Fruit fly (Drosophila melanogaster) whole organism, embryonic: ENCODE data around the gene CG43093.

ENCODE experiments used
- Aef1 ChIP-seq: fragments of 200-800 bp; sonication (Bioruptor generic); IDR thresholded peaks from 3 replicates; pipeline ENCODE4 v1.3.6; 2022; ENCODE audit warnings: missing biosample characterization, missing genetic modification characterization
- CG10267 ChIP-seq: fragments of 200-800 bp; sonication (Bioruptor generic); optimal IDR thresholded peaks from 2 replicates; lab custom pipeline; 2018; ENCODE audit warnings: missing biosample characterization, mild to moderate bottlenecking, missing genetic modification characterization, moderate library complexity
- CG11723 ChIP-seq: fragments of 200-800 bp; sonication (Bioruptor generic); optimal IDR thresholded peaks from 2 replicates; lab custom pipeline; 2017; ENCODE audit warnings: missing biosample characterization, mild to moderate bottlenecking, missing genetic modification characterization
- CG13287 ChIP-seq: fragments of 200-800 bp; sonication (Bioruptor generic); IDR thresholded peaks from 2 replicates; pipeline ENCODE4 v1.3.6; 2022; ENCODE audit warnings: missing biosample characterization, missing genetic modification characterization; ENCODE audit not compliant: partially characterized antibody
- CG14860 ChIP-seq: fragments of 200-800 bp; sonication (Bioruptor generic); IDR thresholded peaks from 3 replicates; pipeline ENCODE4 v1.3.6; 2022; ENCODE audit warnings: missing biosample characterization, missing genetic modification characterization; ENCODE audit not compliant: partially characterized antibody
- CG15011 ChIP-seq: fragments of 200-800 bp; sonication (Bioruptor generic); optimal IDR thresholded peaks from 3 replicates; lab custom pipeline; 2018; ENCODE audit warnings: missing biosample characterization, mild to moderate bottlenecking, missing genetic modification characterization
- CG16813 ChIP-seq: fragments of 200-800 bp; sonication (Bioruptor generic); IDR thresholded peaks from 3 replicates; pipeline ENCODE4 v1.3.6; 2022; ENCODE audit warnings: missing biosample characterization, missing genetic modification characterization; ENCODE audit not compliant: partially characterized antibody
- CG30403 ChIP-seq: fragments of 200-800 bp; sonication (Bioruptor generic); optimal IDR thresholded peaks from 3 replicates; lab custom pipeline; 2016; ENCODE audit warnings: missing biosample characterization, missing genetic modification characterization
- CG3847 ChIP-seq: fragments of 200-800 bp; sonication (Bioruptor generic); IDR thresholded peaks from 2 replicates; pipeline ENCODE4 v1.3.6; 2022; ENCODE audit warnings: missing biosample characterization, missing genetic modification characterization
- CG4328 ChIP-seq: fragments of 200-800 bp; sonication (Bioruptor generic); optimal IDR thresholded peaks from 3 replicates; lab custom pipeline; 2017; ENCODE audit warnings: missing biosample characterization, missing genetic modification reagents, missing genetic modification characterization
- CG6272 ChIP-seq: fragments of 200-800 bp; sonication (Bioruptor generic); IDR thresholded peaks from 2 replicates; pipeline ENCODE4 v1.3.6; 2022; ENCODE audit warnings: missing biosample characterization, missing genetic modification characterization
- CG7745 ChIP-seq: fragments of 200-800 bp; sonication (Bioruptor generic); optimal IDR thresholded peaks from 2 replicates; lab custom pipeline; 2018; ENCODE audit warnings: missing biosample characterization, mild to moderate bottlenecking, missing genetic modification characterization, moderate library complexity
- CG8944 ChIP-seq: fragments of 200-800 bp; sonication (Bioruptor generic); optimal IDR thresholded peaks from 3 replicates; lab custom pipeline; 2016; ENCODE audit warnings: missing biosample characterization, missing genetic modification characterization
- CG9797 ChIP-seq: fragments of 200-800 bp; sonication (Bioruptor generic); optimal IDR thresholded peaks from 3 replicates; lab custom pipeline; 2018; ENCODE audit warnings: missing biosample characterization, mild to moderate bottlenecking, missing genetic modification characterization
- Dref ChIP-seq: fragments of 200-800 bp; sonication (Bioruptor generic); IDR thresholded peaks from 2 replicates; pipeline ENCODE4 v1.3.6; 2022; ENCODE audit warnings: missing biosample characterization, missing genetic modification characterization
- Eip74EF ChIP-seq, 2 experiments: fragments of 200-800 bp in 1 of 2; fragments of >200 bp in 1 of 2; sonication (Bioruptor generic) in 1 of 2; optimal IDR thresholded peaks; 2 replicates each; lab custom pipeline; 2017 to 2019; ENCODE audit warnings: missing biosample characterization in 2 of 2, missing genetic modification characterization in 2 of 2, mild to moderate bottlenecking in 1 of 2, moderate library complexity in 1 of 2
- Ets65A ChIP-seq: fragments of 200-800 bp; sonication (Bioruptor generic); peaks from one replicate; lab custom pipeline; 2016; ENCODE audit warnings: missing biosample characterization, missing genetic modification characterization
- Ets97D ChIP-seq: fragments of 200-800 bp; sonication (Bioruptor generic); optimal IDR thresholded peaks from 3 replicates; lab custom pipeline; 2016; ENCODE audit warnings: missing biosample characterization, missing genetic modification characterization
- HmgD ChIP-seq: fragments of 200-800 bp; sonication (Bioruptor generic); optimal IDR thresholded peaks from 3 replicates; lab custom pipeline; 2016; ENCODE audit warnings: missing biosample characterization, missing genetic modification characterization
- MBD-R2 ChIP-seq: fragments of 200-800 bp; sonication (Bioruptor generic); IDR thresholded peaks from 2 replicates; pipeline ENCODE4 v1.3.6; 2022; ENCODE audit warnings: missing biosample characterization, missing genetic modification characterization
- Poxn ChIP-seq: fragments of 200-800 bp; sonication (Bioruptor generic); IDR thresholded peaks from 2 replicates; pipeline ENCODE4 v1.3.6; 2022; ENCODE audit warnings: missing biosample characterization, missing genetic modification characterization
- Ptx1 ChIP-seq: fragments of 200-800 bp; sonication (Bioruptor generic); IDR thresholded peaks from 2 replicates; pipeline ENCODE4 v1.3.6; 2022; ENCODE audit warnings: missing biosample characterization, missing genetic modification characterization
- Ravus ChIP-seq: fragments of 200-800 bp; sonication (Bioruptor generic); IDR thresholded peaks from 2 replicates; pipeline ENCODE4 v1.3.6; 2022; ENCODE audit warnings: missing biosample characterization, missing genetic modification characterization
- Xrp1 ChIP-seq: fragments of 200-800 bp; sonication (Bioruptor generic); IDR thresholded peaks from 2 replicates; pipeline ENCODE4 v1.3.6; 2022; ENCODE audit warnings: missing biosample characterization, missing genetic modification characterization
- cg ChIP-seq: fragments of 200-800 bp; sonication (Bioruptor generic); optimal IDR thresholded peaks from 3 replicates; lab custom pipeline; 2019; ENCODE audit warnings: missing biosample characterization, mild to moderate bottlenecking, missing genetic modification characterization, moderate library complexity
- ci ChIP-seq: fragments of 200-800 bp; sonication (Bioruptor generic); IDR thresholded peaks from 3 replicates; pipeline ENCODE4 v1.3.6; 2022; ENCODE audit warnings: missing biosample characterization, missing genetic modification characterization
- crol ChIP-seq: fragments of 200-800 bp; sonication (Bioruptor generic); IDR thresholded peaks from 2 replicates; pipeline ENCODE4 v1.3.6; 2022; ENCODE audit warnings: missing biosample characterization, missing genetic modification characterization
- emc ChIP-seq: fragments of 200-800 bp; sonication (Bioruptor generic); optimal IDR thresholded peaks from 2 replicates; lab custom pipeline; 2016; ENCODE audit warnings: missing biosample characterization, missing genetic modification characterization
- en ChIP-seq: fragments of 200-800 bp; sonication (Bioruptor generic); optimal IDR thresholded peaks from 2 replicates; lab custom pipeline; 2016; ENCODE audit warnings: missing biosample characterization, missing genetic modification characterization
- esg ChIP-seq: fragments of 200-800 bp; sonication (Bioruptor generic); conservative IDR thresholded peaks from 2 replicates; pipeline ENCODE4 v1.3.6; 2022; ENCODE audit warnings: missing biosample characterization, missing genetic modification characterization
- ftz-f1 ChIP-seq: fragments of 200-800 bp; sonication (Bioruptor generic); optimal IDR thresholded peaks from 2 replicates; lab custom pipeline; 2016; ENCODE audit warnings: missing biosample characterization, missing genetic modification characterization
- hb ChIP-seq: fragments of 200-800 bp; sonication (Bioruptor generic); IDR thresholded peaks from 3 replicates; pipeline ENCODE4 v1.3.6; 2022; ENCODE audit warnings: missing biosample characterization, missing genetic modification characterization; ENCODE audit not compliant: partially characterized antibody
- inv ChIP-seq: fragments of 200-800 bp; sonication (Bioruptor generic); IDR thresholded peaks from 2 replicates; pipeline ENCODE4 v1.3.6; 2022; ENCODE audit warnings: missing biosample characterization, missing genetic modification characterization; ENCODE audit not compliant: partially characterized antibody
- mld ChIP-seq: fragments of 200-800 bp; sonication (Bioruptor generic); IDR thresholded peaks from 3 replicates; pipeline ENCODE4 v1.3.6; 2022; ENCODE audit warnings: missing biosample characterization, missing genetic modification characterization; ENCODE audit not compliant: partially characterized antibody
- nerfin-1 ChIP-seq: fragments of 200-800 bp; sonication (Bioruptor generic); optimal IDR thresholded peaks from 3 replicates; lab custom pipeline; 2019; ENCODE audit warnings: missing biosample characterization, mild to moderate bottlenecking, missing genetic modification characterization, moderate library complexity
- nerfin-2 ChIP-seq: fragments of 200-800 bp; sonication (Bioruptor generic); IDR thresholded peaks from 2 replicates; pipeline ENCODE4 v1.3.6; 2022; ENCODE audit warnings: missing biosample characterization, missing genetic modification characterization; ENCODE audit not compliant: partially characterized antibody
- org-1 ChIP-seq: fragments of 200-800 bp; sonication (Bioruptor generic); optimal IDR thresholded peaks from 2 replicates; lab custom pipeline; 2017; ENCODE audit warnings: missing biosample characterization, missing genetic modification characterization
- row ChIP-seq: fragments of 200-800 bp; sonication (Bioruptor generic); IDR thresholded peaks from 3 replicates; pipeline ENCODE4 v1.3.6; 2022; ENCODE audit warnings: missing biosample characterization, missing genetic modification characterization
- sd ChIP-seq: fragments of 200-800 bp; sonication (Bioruptor generic); optimal IDR thresholded peaks from 3 replicates; lab custom pipeline; 2018; ENCODE audit warnings: missing biosample characterization, mild to moderate bottlenecking, missing genetic modification characterization, moderate library complexity
- sr ChIP-seq: fragments of 200-800 bp; sonication (Bioruptor generic); IDR thresholded peaks from 3 replicates; pipeline ENCODE4 v1.3.6; 2022; ENCODE audit warnings: missing biosample characterization, missing genetic modification characterization
- tna ChIP-seq: fragments of 200-800 bp; sonication (Bioruptor generic); IDR thresholded peaks from 2 replicates; pipeline ENCODE4 v1.3.6; 2022; ENCODE audit warnings: missing biosample characterization, missing genetic modification characterization; ENCODE audit not compliant: partially characterized antibody
- trem ChIP-seq: fragments of 200-800 bp; optimal IDR thresholded peaks from 3 replicates; lab custom pipeline; 2019; ENCODE audit warnings: missing biosample characterization, mild to moderate bottlenecking, missing genetic modification characterization, moderate library complexity
- tup ChIP-seq: fragments of 200-800 bp; sonication (Bioruptor generic); optimal IDR thresholded peaks from 2 replicates; lab custom pipeline; 2016; ENCODE audit warnings: missing biosample characterization, mild to moderate bottlenecking, missing genetic modification characterization, moderate library complexity
- vnd ChIP-seq: fragments of 200-800 bp; sonication (Bioruptor generic); IDR thresholded peaks from 3 replicates; pipeline ENCODE4 v1.3.6; 2022; ENCODE audit warnings: missing biosample characterization, missing genetic modification characterization; ENCODE audit not compliant: partially characterized antibody
- vvl ChIP-seq: fragments of 200-800 bp; sonication (Bioruptor generic); IDR thresholded peaks from 2 replicates; pipeline ENCODE4 v1.3.6; 2022; ENCODE audit warnings: missing biosample characterization, missing genetic modification characterization
- zen2 ChIP-seq: fragments of 200-800 bp; sonication (Bioruptor generic); IDR thresholded peaks from 3 replicates; pipeline ENCODE4 v1.3.6; 2022; ENCODE audit warnings: missing biosample characterization, missing genetic modification characterization; ENCODE audit not compliant: partially characterized antibody
- zfh2 ChIP-seq: fragments of 200-800 bp; sonication (Bioruptor generic); optimal IDR thresholded peaks from 2 replicates; lab custom pipeline; 2016; ENCODE audit warnings: missing biosample characterization, missing genetic modification characterization

Gene CG43093

DNA sequence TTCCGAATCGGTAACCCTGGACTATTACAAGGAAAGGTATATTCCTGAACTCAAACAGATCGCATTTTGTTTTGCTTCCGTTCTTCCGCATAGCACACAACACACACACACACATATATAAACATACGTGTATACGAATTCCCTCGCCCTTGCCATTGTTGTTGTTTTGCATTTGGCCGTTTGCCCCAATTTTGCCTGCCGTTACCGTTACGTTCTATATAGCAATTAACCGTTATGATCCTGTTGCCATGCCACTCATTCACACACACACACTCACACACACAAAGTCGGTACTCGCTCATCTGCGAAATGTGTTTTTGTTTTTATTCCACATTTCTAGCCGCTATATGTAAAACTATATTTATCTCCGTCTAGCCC lies 42.7 kb downstream of the CG43093 start:
- TF ChIP-seq HmgD (GFP tag; lab: Kevin White, UChicago): peak; percentile 27
- TF ChIP-seq Ptx1: no peak
- TF ChIP-seq cg (GFP tag; lab: Kevin White, UChicago): peak; percentile 71
- peak in 1 of 2 experiments; percentile 70 for TF ChIP-seq Eip74EF (GFP tag; optimal IDR thresholded peaks at IDR 0.05; lab: Kevin White, UChicago)
- peak; percentile 41 for TF ChIP-seq nerfin-1
- peak; percentile 28 for TF ChIP-seq sd

dm6 chr3R:22726771-22727455 lies 43.2 kb downstream of the CG43093 start, which contains the start of gene CG45049:
CG45049 (plus strand) TSS chr3R:22726967.
- TF ChIP-seq emc (GFP tag; lab: Kevin White, UChicago) (no peak), inv (GFP tag; lab: Robert Waterston, UW) (peak; percentile 89), CG6272 (GFP tag; lab: Robert Waterston, UW) (peak; percentile 37; the same call in 1 of the 2 replicates), hb (peak; percentile 93), org-1 (GFP tag; lab: Kevin White, UChicago) (no peak), crol (no peak), nerfin-2 (GFP tag; lab: Robert Waterston, UW) (peak; percentile 87), tna (GFP tag; lab: Robert Waterston, UW) (peak; percentile 91), CG11723 (GFP tag; lab: Kevin White, UChicago) (no peak), Aef1 (GFP tag; lab: Robert Waterston, UW) (peak; percentile 29; the same call in 2 of the 3 replicates), CG15011 (no peak), ci (GFP tag; lab: Robert Waterston, UW) (no peak), mld (GFP tag; lab: Robert Waterston, UW) (peak; percentile 86; the same call in 2 of the 3 replicates), zfh2 (GFP tag; lab: Kevin White, UChicago) (peak; percentile 10), Poxn (GFP tag; lab: Robert Waterston, UW) (no peak), Ets65A (GFP tag; lab: Kevin White, UChicago) (peak; percentile 35), CG14860 (GFP tag; lab: Robert Waterston, UW) (peak; percentile 74), vnd (GFP tag; lab: Robert Waterston, UW) (peak; percentile 89), Xrp1 (no peak), esg (GFP tag; lab: Robert Waterston, UW) (no peak), ftz-f1 (GFP tag; lab: Kevin White, UChicago) (peak; percentile 22), CG3847 (GFP tag; lab: Robert Waterston, UW) (0 out of 2 replicates have a peak, but pooled peaks have one; percentile 37), MBD-R2 (GFP tag; lab: Robert Waterston, UW) (0 out of 2 replicates have a peak, but pooled peaks have one; percentile 22), Dref (GFP tag; lab: Robert Waterston, UW) (peak; percentile 63), row (peak; percentile 66), zen2 (GFP tag; lab: Robert Waterston, UW) (peak; percentile 88), CG13287 (GFP tag; lab: Robert Waterston, UW) (peak; percentile 79), Ravus (GFP tag; lab: Robert Waterston, UW) (no peak), CG16813 (peak; percentile 90), CG9797 (GFP tag; lab: Kevin White, UChicago) (no peak), sr (GFP tag; lab: Robert Waterston, UW) (peak; percentile 35; the same call in 1 of the 3 replicates), sd (no peak), nerfin-1 (no peak), vvl (GFP tag; lab: Robert Waterston, UW) (no peak), en (GFP tag; lab: Kevin White, UChicago) (no peak), CG7745 (tag; lab: Kevin White, UChicago) (no peak), CG30403 (GFP tag; lab: Kevin White, UChicago) (peak; percentile 18), trem (tag; lab: Kevin White, UChicago) (peak; percentile 4), CG4328 (GFP tag; lab: Kevin White, UChicago) (no peak), CG10267 (tag; lab: Kevin White, UChicago) (no peak), Ets97D (peak; percentile 6), CG8944 (no peak), tup (no peak)
